Worm (Caenorhabditis elegans): ENCODE results near the gene F49E11.7.

F49E11.7 gene

DNA sequence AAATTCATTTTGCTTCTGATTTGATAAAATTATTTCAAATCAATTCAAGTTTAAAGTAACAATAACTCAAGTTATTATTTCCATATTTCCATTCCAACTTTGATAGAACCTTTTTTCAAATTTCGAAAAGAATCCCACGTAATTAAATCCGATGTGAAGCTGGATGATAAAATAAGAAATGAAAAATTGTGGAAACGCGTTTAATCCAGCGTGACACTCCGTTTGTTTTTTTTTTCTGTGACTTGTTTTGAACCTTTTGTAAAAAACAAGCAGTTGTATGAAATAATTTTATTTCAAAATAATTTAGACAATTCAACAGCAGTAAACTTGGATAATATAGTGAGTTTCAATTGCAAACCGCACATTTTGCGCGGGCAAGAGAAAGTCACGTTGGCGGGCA is at the start of gene F49E11.7:
Gene F49E11.7 (plus strand): TSS at position 301 of the 400 bp plus-strand sequence.
- TF ChIP-seq unc-62 (GFP tag; optimal IDR thresholded peaks at IDR 0.05) = no peak

DNA sequence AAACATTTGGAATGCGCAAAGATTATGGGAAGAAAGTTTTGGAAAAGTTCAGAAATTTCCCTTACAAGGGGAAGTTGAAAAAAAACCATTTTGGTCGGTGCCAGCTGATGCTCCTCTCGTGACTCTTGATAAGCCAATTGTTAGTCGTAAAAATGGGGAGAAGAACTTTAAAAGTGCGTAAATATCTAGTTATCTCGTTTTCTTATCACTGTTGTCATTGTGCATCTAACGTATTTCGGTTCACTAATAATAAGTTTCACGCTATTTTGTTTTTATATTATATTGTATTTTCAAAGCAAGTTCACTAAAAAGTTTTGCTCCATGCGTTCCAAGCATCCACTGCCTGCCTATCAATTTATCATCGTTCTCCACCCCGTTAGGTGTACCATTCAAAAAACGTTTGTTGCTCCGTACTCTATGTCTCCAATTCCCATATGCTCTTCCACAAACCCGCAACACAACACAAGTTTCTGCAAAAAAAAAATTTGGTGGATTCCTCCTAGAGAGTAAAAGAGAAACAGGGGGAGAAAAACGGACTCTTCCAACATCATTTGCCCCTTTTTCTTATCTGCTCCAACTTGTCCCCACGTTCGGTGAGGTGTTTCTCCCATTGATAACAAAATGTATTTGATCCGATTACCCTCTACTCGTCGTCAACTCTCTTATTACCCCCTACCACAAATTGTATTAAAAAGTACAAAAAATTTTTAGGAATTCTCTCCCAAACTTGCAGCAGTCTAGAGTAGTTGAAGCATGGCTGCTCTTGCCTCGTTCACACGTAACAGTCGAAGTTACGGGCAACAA is 44.1 kb upstream of the F49E11.7 start, which contains the start of gene mbk-2:
Gene mbk-2 (plus strand): TSS at position 754 of the 804 bp plus-strand sequence.
- TF ChIP-seq unc-62 (GFP tag; optimal IDR thresholded peaks at IDR 0.05) = no peak

ce11 chrIV:13009507-13009906 is 43.2 kb upstream of the F49E11.7 start:
- TF ChIP-seq unc-62 (GFP tag; optimal IDR thresholded peaks at IDR 0.05) = no peak

ce11 chrIV:13013231-13013630 is 39.4 kb upstream of the F49E11.7 start:
- TF ChIP-seq unc-62 (GFP tag; optimal IDR thresholded peaks at IDR 0.05) = no peak

DNA sequence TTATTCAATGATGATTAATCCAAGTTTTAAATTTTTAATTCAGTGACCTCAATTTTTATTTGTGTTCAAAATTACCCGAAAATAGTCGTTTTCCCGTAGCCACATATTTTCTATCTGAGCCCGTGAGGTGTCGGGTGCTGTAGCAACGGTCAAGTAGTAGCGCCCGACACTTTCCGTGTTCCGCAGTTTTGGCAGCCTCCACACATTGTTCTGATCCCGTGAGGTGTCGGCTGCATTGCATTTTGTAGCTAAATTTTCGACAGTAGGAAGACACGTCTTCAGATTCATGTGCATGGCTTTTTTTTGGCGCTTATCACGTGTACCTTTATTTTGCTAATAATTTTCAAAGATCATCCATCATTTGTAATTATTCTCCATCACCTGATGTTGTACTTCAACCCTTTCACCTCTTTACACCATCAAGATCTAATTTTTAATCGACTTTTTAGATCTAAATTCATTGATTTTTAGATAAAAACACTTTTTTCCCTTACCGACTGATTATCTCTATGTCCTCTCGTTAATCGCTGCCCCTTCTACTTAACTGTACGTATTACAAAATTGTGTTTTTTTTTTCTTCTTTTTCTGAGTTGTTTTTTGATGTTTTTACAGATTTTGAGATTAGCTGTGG is 38.8 kb upstream of the F49E11.7 start:
- TF ChIP-seq unc-62 (GFP tag; optimal IDR thresholded peaks at IDR 0.05) = no peak

DNA sequence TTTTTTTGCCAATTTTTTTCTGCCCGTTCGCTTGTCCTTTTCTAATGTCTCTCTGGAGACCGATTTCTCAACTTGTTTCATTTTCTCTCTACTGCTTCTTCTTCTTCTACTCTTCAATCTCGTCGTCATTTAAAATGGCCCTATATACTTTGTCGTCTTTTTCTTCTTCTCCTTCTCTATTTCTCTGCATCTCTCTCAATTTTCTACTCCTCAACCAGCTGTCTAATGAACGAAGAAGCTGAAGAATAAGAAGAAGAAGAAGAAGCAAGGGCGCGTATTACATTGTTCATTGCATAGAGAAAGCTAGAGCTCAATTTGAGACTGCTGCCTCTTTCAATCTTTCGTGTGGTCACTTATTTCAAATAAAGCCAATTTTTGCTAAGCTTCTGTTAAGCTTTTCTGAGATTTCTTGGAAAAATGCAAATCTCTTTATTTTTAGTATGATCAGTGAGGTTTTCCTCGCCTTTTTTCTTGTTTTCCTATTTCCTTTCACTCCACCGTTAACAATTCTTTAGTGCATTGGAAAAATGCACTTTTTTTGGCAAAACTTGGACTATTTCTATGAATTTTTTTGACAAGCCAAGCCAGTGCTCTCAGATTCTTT is 36.8 kb upstream of the F49E11.7 start:
- no peak for TF ChIP-seq unc-62 (GFP tag; optimal IDR thresholded peaks at IDR 0.05)

DNA sequence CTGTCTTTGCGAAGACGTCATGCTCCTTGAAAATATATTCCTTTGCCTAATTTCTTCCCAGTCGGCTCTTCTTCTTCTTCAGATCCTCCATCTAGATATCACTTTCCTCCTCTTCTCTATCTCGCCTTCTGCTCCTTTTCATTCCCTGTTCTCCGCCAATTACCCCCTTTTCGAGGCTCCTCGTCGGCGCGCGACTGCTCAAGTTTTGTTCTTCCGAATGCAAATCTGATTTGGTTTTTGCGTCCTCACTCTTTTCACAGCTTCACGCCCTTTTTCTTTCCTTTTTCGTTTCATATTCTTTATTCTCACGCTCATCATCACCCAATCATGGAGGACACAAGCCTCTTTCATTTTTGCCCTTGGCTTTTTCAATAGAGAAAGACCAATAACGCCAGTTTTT is 35.8 kb upstream of the F49E11.7 start:
- no peak for TF ChIP-seq unc-62 (GFP tag; optimal IDR thresholded peaks at IDR 0.05)

- TF ChIP-seq unc-62 (GFP tag; optimal IDR thresholded peaks at IDR 0.05) = no peak
Measured at ce11 chrIV:13021006-13021405, 31.7 kb upstream of the F49E11.7 start.

DNA sequence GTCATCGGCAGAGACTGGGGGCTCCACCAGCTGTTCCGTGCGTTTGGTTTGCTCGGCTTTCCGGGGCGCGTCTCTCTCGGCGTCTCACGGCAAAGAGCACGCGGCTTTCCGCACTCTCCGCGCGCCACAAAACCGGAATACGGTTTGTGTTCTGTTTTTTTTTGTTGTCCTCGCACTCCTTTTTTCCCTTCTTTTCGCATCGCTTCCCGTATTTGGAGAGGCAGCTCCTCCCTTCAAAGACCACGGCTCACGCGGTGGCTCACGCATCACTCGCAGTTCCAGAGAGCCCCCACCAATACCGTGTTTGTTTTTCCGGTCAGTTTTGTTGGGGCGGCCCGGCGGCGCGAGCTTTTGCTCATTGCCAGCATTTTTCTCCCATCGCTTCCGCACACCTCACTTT is 29.8 kb upstream of the F49E11.7 start:
- no peak for TF ChIP-seq unc-62 (GFP tag; optimal IDR thresholded peaks at IDR 0.05)

- no peak for TF ChIP-seq unc-62 (GFP tag; optimal IDR thresholded peaks at IDR 0.05)
Measured at ce11 chrIV:13025853-13026343, 26.8 kb upstream of the F49E11.7 start.

ce11 chrIV:13026762-13027161 is 25.9 kb upstream of the F49E11.7 start:
- no peak for TF ChIP-seq unc-62 (GFP tag; optimal IDR thresholded peaks at IDR 0.05)

DNA sequence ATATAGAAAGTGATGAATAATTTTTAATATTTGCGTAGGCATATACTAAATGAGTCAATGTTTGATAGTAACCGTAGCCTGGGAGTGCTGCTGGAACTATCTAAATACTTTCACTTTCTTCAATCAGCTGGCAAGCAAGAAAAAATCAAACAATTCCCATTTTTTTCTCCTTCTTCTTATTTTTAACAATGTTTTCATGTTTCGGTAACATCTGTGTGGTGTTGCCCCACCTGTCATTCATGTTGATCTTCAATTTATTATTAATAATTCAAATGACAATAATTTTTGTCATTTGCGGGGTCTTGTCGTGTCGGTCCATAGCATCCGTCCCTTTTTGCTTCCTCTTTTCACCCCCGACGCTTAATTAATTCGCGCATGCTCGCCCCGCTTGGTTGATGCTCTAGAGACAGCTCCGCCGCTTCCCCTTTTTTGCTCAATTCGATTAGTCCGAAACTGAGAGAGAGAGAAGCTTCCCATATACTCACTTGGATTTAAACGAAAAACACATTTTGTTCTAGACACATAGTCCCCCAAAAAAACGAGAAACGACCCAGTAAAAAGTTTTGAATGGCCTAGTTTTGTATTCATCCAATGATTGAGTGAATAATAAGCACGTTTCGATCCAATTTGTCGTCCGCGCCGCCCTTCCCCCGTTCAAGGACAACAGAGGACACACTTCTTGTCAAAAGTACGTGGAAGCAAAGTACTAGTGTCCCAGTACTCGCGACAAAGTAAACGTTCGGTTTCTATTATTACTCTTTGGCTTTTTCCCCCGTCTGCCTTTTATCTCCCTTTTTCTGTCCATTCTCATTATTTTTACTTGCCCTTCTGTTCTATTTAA is 24.6 kb upstream of the F49E11.7 start:
- TF ChIP-seq unc-62 (GFP tag; optimal IDR thresholded peaks at IDR 0.05) = no peak

DNA sequence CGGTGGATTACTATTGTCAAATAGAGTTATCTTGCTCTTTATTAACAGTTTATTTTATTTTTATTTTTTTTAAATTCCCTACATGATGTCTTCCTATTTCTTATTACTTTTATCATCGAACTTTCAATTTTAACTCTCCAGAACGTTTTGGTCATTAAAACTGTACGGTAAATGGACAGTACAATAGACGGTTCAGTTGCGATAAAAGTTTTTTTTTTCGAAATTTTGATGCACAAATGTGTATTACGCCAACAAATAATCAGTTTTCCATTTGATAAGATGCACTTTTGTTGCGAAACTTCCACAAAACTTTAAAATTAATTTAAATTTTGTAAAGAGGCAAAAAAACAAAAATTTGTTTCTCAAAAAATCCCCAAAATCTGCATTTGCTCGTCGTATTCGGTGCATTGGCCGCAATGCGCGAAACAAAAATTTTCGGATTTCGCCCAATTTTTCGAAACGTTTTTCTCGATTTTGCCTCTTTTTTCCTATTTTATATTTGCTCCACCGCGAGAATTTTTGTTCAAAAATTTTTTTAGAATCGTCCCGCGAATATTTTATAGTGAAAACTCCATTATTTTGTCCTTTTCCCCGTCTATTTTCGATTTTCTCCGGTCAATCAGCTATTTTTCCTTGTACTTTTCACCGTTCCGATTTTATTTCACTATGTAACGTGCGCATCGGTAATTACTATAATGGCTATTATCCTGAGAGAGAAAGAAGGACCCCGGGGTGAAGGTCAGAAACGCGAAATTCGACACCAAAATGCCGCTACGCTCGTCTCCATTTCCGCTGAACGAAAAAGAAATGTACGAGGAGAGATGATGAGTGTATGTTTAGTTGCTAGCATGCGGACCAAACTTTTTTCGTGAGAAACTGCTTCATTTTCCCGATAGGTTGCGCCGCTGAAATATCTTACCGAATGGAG is 23.7 kb upstream of the F49E11.7 start:
- no peak for TF ChIP-seq unc-62 (GFP tag; optimal IDR thresholded peaks at IDR 0.05)

- TF ChIP-seq unc-62 (GFP tag; optimal IDR thresholded peaks at IDR 0.05) = no peak
Measured at ce11 chrIV:13029674-13030466, 22.8 kb upstream of the F49E11.7 start.

All from whole organism, dauer.